Fruit fly (Drosophila melanogaster) whole organism, embryonic: ENCODE data around the gene CG13449.

ENCODE experiments used
- Adf1 ChIP-seq: fragments of 200-800 bp; sonication (Bioruptor generic); IDR thresholded peaks from 2 replicates; pipeline ENCODE4 v1.3.6; 2022; ENCODE audit warnings: missing biosample characterization, missing genetic modification characterization
- CG10979 ChIP-seq: fragments of 200-800 bp; sonication (Bioruptor generic); optimal IDR thresholded peaks from 2 replicates; lab custom pipeline; 2018; ENCODE audit warnings: missing biosample characterization, mild to moderate bottlenecking, missing genetic modification characterization, moderate library complexity
- CG12769 ChIP-seq: fragments of 200-800 bp; sonication (Bioruptor generic); optimal IDR thresholded peaks from 2 replicates; lab custom pipeline; 2019; ENCODE audit warnings: missing biosample characterization, mild to moderate bottlenecking, missing genetic modification characterization, moderate library complexity
- CG14710 ChIP-seq: fragments of 200-800 bp; sonication (Bioruptor generic); optimal IDR thresholded peaks from 3 replicates; lab custom pipeline; 2019; ENCODE audit warnings: missing biosample characterization, mild to moderate bottlenecking, missing genetic modification characterization, moderate library complexity
- CG16815 ChIP-seq: fragments of 200-800 bp; sonication (Bioruptor generic); optimal IDR thresholded peaks from 3 replicates; lab custom pipeline; 2017; ENCODE audit warnings: missing biosample characterization, mild to moderate bottlenecking, missing genetic modification characterization
- CG17186 ChIP-seq: fragments of 200-800 bp; sonication (Bioruptor generic); optimal IDR thresholded peaks from 3 replicates; lab custom pipeline; 2017; ENCODE audit warnings: missing biosample characterization, missing genetic modification reagents, missing genetic modification characterization
- CG17568 ChIP-seq: fragments of 200-800 bp; sonication (Bioruptor generic); optimal IDR thresholded peaks from 2 replicates; lab custom pipeline; 2018; ENCODE audit warnings: missing biosample characterization, mild to moderate bottlenecking, missing genetic modification characterization, moderate library complexity
- CG1792 ChIP-seq: fragments of 200-800 bp; sonication (Bioruptor generic); optimal IDR thresholded peaks from 2 replicates; lab custom pipeline; 2016; ENCODE audit warnings: missing biosample characterization, missing genetic modification characterization
- CG18011 ChIP-seq: fragments of 200-800 bp; sonication (Bioruptor generic); optimal IDR thresholded peaks from 2 replicates; lab custom pipeline; 2017; ENCODE audit warnings: missing biosample characterization, missing genetic modification characterization, mild to moderate bottlenecking, moderate library complexity, missing genotype
- CG18262 ChIP-seq: fragments of 200-800 bp; optimal IDR thresholded peaks from 3 replicates; lab custom pipeline; 2019; ENCODE audit warnings: missing biosample characterization, mild to moderate bottlenecking, missing genetic modification characterization, moderate library complexity
- CG18619 ChIP-seq: fragments of 200-800 bp; sonication (Bioruptor generic); optimal IDR thresholded peaks from 3 replicates; lab custom pipeline; 2017; ENCODE audit warnings: missing biosample characterization, mild to moderate bottlenecking, missing genetic modification characterization
- CG2875 ChIP-seq: fragments of 200-800 bp; sonication (Bioruptor generic); optimal IDR thresholded peaks from 2 replicates; lab custom pipeline; 2017; ENCODE audit warnings: missing biosample characterization, mild to moderate bottlenecking, missing genetic modification characterization, missing genetic modification reagents
- CG3163 ChIP-seq: fragments of 200-800 bp; sonication (Bioruptor generic); optimal IDR thresholded peaks from 3 replicates; lab custom pipeline; 2016; ENCODE audit warnings: missing biosample characterization, missing genetic modification characterization
- CG3407 ChIP-seq: fragments of 200-800 bp; sonication (Bioruptor generic); optimal IDR thresholded peaks from 2 replicates; lab custom pipeline; 2018; ENCODE audit warnings: missing biosample characterization, mild to moderate bottlenecking, missing genetic modification characterization
- CG6854 ChIP-seq: fragments of 200-800 bp; sonication (Bioruptor generic); optimal IDR thresholded peaks from 3 replicates; lab custom pipeline; 2017; ENCODE audit warnings: missing biosample characterization, mild to moderate bottlenecking, missing genetic modification characterization
- CG8359 ChIP-seq: fragments of 200-800 bp; sonication (Bioruptor generic); optimal IDR thresholded peaks from 2 replicates; lab custom pipeline; 2017; ENCODE audit warnings: missing biosample characterization, mild to moderate bottlenecking, missing genetic modification characterization, borderline replicate concordance
- CG9932 ChIP-seq: fragments of 200-800 bp; sonication (Bioruptor generic); IDR thresholded peaks from 2 replicates; pipeline ENCODE4 v1.3.6; 2022; ENCODE audit warnings: missing biosample characterization, missing genetic modification characterization
- Deaf1 ChIP-seq: fragments of 200-800 bp; optimal IDR thresholded peaks from 3 replicates; lab custom pipeline; 2019; ENCODE audit warnings: missing biosample characterization, mild to moderate bottlenecking, missing genetic modification characterization, moderate library complexity
- Dfd ChIP-seq, 2 experiments: fragments of >200 bp; optimal IDR thresholded peaks; 2 replicates each; lab custom pipeline; 2017; ENCODE audit warnings: missing biosample characterization in 2 of 2, missing genetic modification characterization in 2 of 2
- Doc3 ChIP-seq: fragments of 200-800 bp; sonication (Bioruptor generic); IDR thresholded peaks from 3 replicates; pipeline ENCODE4 v1.3.6; 2022; ENCODE audit warnings: missing biosample characterization, missing genetic modification characterization; ENCODE audit not compliant: partially characterized antibody
- Eip74EF ChIP-seq, 2 experiments: fragments of 200-800 bp in 1 of 2; fragments of >200 bp in 1 of 2; sonication (Bioruptor generic) in 1 of 2; optimal IDR thresholded peaks; 2 replicates each; lab custom pipeline; 2017 to 2019; ENCODE audit warnings: missing biosample characterization in 2 of 2, missing genetic modification characterization in 2 of 2, mild to moderate bottlenecking in 1 of 2, moderate library complexity in 1 of 2
- Fer2 ChIP-seq: fragments of 200-800 bp; sonication (Bioruptor generic); optimal IDR thresholded peaks from 2 replicates; lab custom pipeline; 2018; ENCODE audit warnings: missing biosample characterization, mild to moderate bottlenecking, missing genetic modification characterization, moderate library complexity
- H2.0 ChIP-seq: fragments of 200-800 bp; sonication (Bioruptor generic); IDR thresholded peaks from 2 replicates; pipeline ENCODE4 v1.3.6; 2022; ENCODE audit warnings: missing biosample characterization, missing genetic modification characterization
- HmgD ChIP-seq: fragments of 200-800 bp; sonication (Bioruptor generic); optimal IDR thresholded peaks from 3 replicates; lab custom pipeline; 2016; ENCODE audit warnings: missing biosample characterization, missing genetic modification characterization
- Mad ChIP-seq: fragments of 200-800 bp; sonication (Bioruptor generic); optimal IDR thresholded peaks from 2 replicates; lab custom pipeline; 2016; ENCODE audit warnings: missing biosample characterization, missing genetic modification characterization
- Scr ChIP-seq: fragments of 200-800 bp; sonication (Bioruptor generic); IDR thresholded peaks from 2 replicates; pipeline ENCODE4 v1.3.6; 2022; ENCODE audit warnings: missing biosample characterization, missing genetic modification characterization; ENCODE audit not compliant: partially characterized antibody
- Six4 ChIP-seq: fragments of 200-800 bp; sonication (Bioruptor generic); optimal IDR thresholded peaks from 2 replicates; lab custom pipeline; 2016; ENCODE audit warnings: missing biosample characterization, missing genetic modification characterization
- Vsx1 ChIP-seq: fragments of 200-800 bp; sonication (Bioruptor generic); optimal IDR thresholded peaks from 2 replicates; lab custom pipeline; 2017; ENCODE audit warnings: missing biosample characterization, mild to moderate bottlenecking, missing genetic modification characterization, missing genetic modification reagents
- amos ChIP-seq: fragments of 200-800 bp; sonication (Bioruptor generic); IDR thresholded peaks from 2 replicates; pipeline ENCODE4 v1.3.6; 2022; ENCODE audit warnings: missing biosample characterization, missing genetic modification characterization; ENCODE audit not compliant: partially characterized antibody
- ase ChIP-seq: fragments of 200-800 bp; sonication (Bioruptor generic); IDR thresholded peaks from 3 replicates; pipeline ENCODE4 v1.3.6; 2022; ENCODE audit warnings: missing biosample characterization, missing genetic modification characterization
- bcd ChIP-seq: fragments of 200-800 bp; sonication (Bioruptor generic); optimal IDR thresholded peaks from 2 replicates; lab custom pipeline; 2017; ENCODE audit warnings: missing biosample characterization, mild to moderate bottlenecking, missing genetic modification characterization
- chn ChIP-seq: fragments of 200-800 bp; sonication (Bioruptor generic); optimal IDR thresholded peaks from 2 replicates; lab custom pipeline; 2016; ENCODE audit warnings: missing biosample characterization, missing genetic modification characterization
- ci ChIP-seq: fragments of 200-800 bp; sonication (Bioruptor generic); IDR thresholded peaks from 3 replicates; pipeline ENCODE4 v1.3.6; 2022; ENCODE audit warnings: missing biosample characterization, missing genetic modification characterization
- danr ChIP-seq: fragments of 200-800 bp; sonication (Bioruptor generic); IDR thresholded peaks from 2 replicates; pipeline ENCODE4 v1.3.6; 2022; ENCODE audit warnings: missing biosample characterization, missing genetic modification characterization
- dati ChIP-seq: fragments of 200-800 bp; sonication (Bioruptor generic); IDR thresholded peaks from 2 replicates; pipeline ENCODE4 v1.3.6; 2022; ENCODE audit warnings: missing biosample characterization, missing genetic modification characterization
- disco-r ChIP-seq: fragments of 200-800 bp; sonication (Bioruptor generic); optimal IDR thresholded peaks from 2 replicates; lab custom pipeline; 2016; ENCODE audit warnings: missing biosample characterization, missing genetic modification characterization
- ewg ChIP-seq: fragments of 200-800 bp; sonication (Bioruptor generic); optimal IDR thresholded peaks from 3 replicates; lab custom pipeline; 2017; ENCODE audit warnings: mild to moderate bottlenecking, missing biosample characterization, missing genetic modification reagents, missing genetic modification characterization
- grn ChIP-seq: fragments of 200-800 bp; sonication (Bioruptor generic); optimal IDR thresholded peaks from 3 replicates; lab custom pipeline; 2017; ENCODE audit warnings: missing biosample characterization, missing genetic modification characterization
- hth ChIP-seq: fragments of >200 bp; optimal IDR thresholded peaks from 2 replicates; lab custom pipeline; 2017; ENCODE audit warnings: inconsistent platforms
- kah ChIP-seq: fragments of 200-800 bp; sonication (Bioruptor generic); optimal IDR thresholded peaks from 2 replicates; lab custom pipeline; 2018; ENCODE audit warnings: missing biosample characterization, mild to moderate bottlenecking, missing genetic modification characterization
- ken ChIP-seq: fragments of 200-800 bp; sonication (Bioruptor generic); IDR thresholded peaks from 3 replicates; pipeline ENCODE4 v1.3.6; 2022; ENCODE audit warnings: missing biosample characterization, missing genetic modification characterization
- lmd ChIP-seq: fragments of 200-800 bp; sonication (Bioruptor generic); IDR thresholded peaks from 2 replicates; pipeline ENCODE4 v1.3.6; 2022; ENCODE audit warnings: missing biosample characterization, missing genetic modification characterization
- mam ChIP-seq: fragments of 200-800 bp; sonication (Bioruptor generic); optimal IDR thresholded peaks from 3 replicates; lab custom pipeline; 2016; ENCODE audit warnings: missing biosample characterization, missing genetic modification characterization
- odd ChIP-seq: fragments of 200-800 bp; sonication (Bioruptor generic); optimal IDR thresholded peaks from 2 replicates; lab custom pipeline; 2017; ENCODE audit warnings: missing biosample characterization, mild to moderate bottlenecking, missing genetic modification characterization
- org-1 ChIP-seq: fragments of 200-800 bp; sonication (Bioruptor generic); optimal IDR thresholded peaks from 2 replicates; lab custom pipeline; 2017; ENCODE audit warnings: missing biosample characterization, missing genetic modification characterization
- pita ChIP-seq: fragments of 200-800 bp; sonication (Bioruptor generic); optimal IDR thresholded peaks from 2 replicates; lab custom pipeline; 2017; ENCODE audit warnings: missing biosample characterization, mild to moderate bottlenecking, missing genetic modification characterization
- repo ChIP-seq: fragments of 200-800 bp; sonication (Bioruptor generic); optimal IDR thresholded peaks from 2 replicates; lab custom pipeline; 2016; ENCODE audit warnings: missing biosample characterization, missing genetic modification characterization
- rib ChIP-seq: fragments of 200-800 bp; sonication (Bioruptor generic); IDR thresholded peaks from 2 replicates; pipeline ENCODE4 v1.3.6; 2022; ENCODE audit warnings: missing biosample characterization, missing genetic modification characterization
- slou ChIP-seq: fragments of 200-800 bp; sonication (Bioruptor generic); optimal IDR thresholded peaks from 3 replicates; lab custom pipeline; 2016; ENCODE audit warnings: missing biosample characterization, missing genetic modification characterization
- tll ChIP-seq, 2 experiments: fragments of 200-800 bp in 1 of 2; fragments of >200 bp in 1 of 2; sonication (Bioruptor generic) in 1 of 2; optimal IDR thresholded peaks; 2 replicates each; lab custom pipeline; 2017 to 2019; ENCODE audit warnings: missing biosample characterization in 2 of 2, missing genetic modification characterization in 2 of 2, mild to moderate bottlenecking in 1 of 2, moderate library complexity in 1 of 2

Gene CG13449

DNA sequence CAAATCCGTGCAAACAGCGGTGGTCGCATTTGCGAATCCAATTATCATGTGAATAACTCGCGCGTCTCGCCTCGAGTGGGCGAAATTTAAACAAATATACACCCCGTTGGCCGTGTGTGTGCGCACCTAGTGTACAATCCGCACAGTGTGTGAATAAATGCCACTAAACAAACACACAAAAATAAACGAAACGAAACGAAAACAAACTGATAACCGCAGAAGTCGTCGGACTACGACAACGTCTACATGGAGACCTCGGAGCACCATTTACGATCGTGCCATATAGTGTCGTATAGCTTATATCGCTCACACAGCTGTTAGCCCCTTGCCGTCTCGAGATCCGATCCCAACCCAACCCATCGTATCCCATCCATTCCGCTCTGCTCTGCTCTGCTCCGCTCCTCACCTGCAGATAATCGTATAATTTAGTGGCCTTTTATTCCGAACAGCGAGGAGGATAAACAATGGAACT lies 46.1 kb downstream of the CG13449 start (continued):
- TF ChIP-seq tll (GFP tag; optimal IDR thresholded peaks at IDR 0.05; lab: Kevin White, UChicago) (peak in 1 of 2 experiments; percentile 36), dati (GFP tag; lab: Robert Waterston, UW) (no peak), CG1792 (GFP tag; lab: Kevin White, UChicago) (peak; percentile 28), Scr (GFP tag; lab: Robert Waterston, UW) (no peak), kah (peak; percentile 70), CG17186 (GFP tag; lab: Kevin White, UChicago) (no peak), Doc3 (no peak), Vsx1 (GFP tag; lab: Kevin White, UChicago) (no peak), bcd (GFP tag; lab: Kevin White, UChicago) (peak; percentile 48), danr (no peak; the same call in 1 of the 2 replicates), Mad (GFP tag; lab: Kevin White, UChicago) (peak; percentile 22), grn (GFP tag; lab: Kevin White, UChicago) (no peak), CG2875 (GFP tag; lab: Kevin White, UChicago) (peak; percentile 78), slou (GFP tag; lab: Kevin White, UChicago) (no peak), HmgD (GFP tag; lab: Kevin White, UChicago) (peak; percentile 9), Eip74EF (GFP tag; optimal IDR thresholded peaks at IDR 0.05; lab: Kevin White, UChicago) (no peak), mam (GFP tag; lab: Kevin White, UChicago) (no peak), Dfd (GFP tag; optimal IDR thresholded peaks at IDR 0.05; lab: Kevin White, UChicago) (no peak), odd (GFP tag; lab: Kevin White, UChicago) (peak; percentile 90), repo (GFP tag; lab: Kevin White, UChicago) (no peak), disco-r (GFP tag; lab: Kevin White, UChicago) (peak; percentile 2), H2.0 (GFP tag; lab: Robert Waterston, UW) (no peak), CG17568 (no peak), lmd (no peak; the same call in 1 of the 2 replicates), CG9932 (GFP tag; lab: Robert Waterston, UW) (no peak), ci (peak; percentile 89), ase (peak; percentile 30; the same call in 1 of the 3 replicates), pita (GFP tag; lab: Kevin White, UChicago) (no peak), CG18262 (tag; lab: Kevin White, UChicago) (peak; percentile 48), Fer2 (tag; lab: Kevin White, UChicago) (peak; percentile 59), CG14710 (peak; percentile 29), CG6854 (peak; percentile 73), Six4 (no peak), Deaf1 (tag; lab: Kevin White, UChicago) (peak; percentile 91), org-1 (peak; percentile 84), chn (GFP tag; lab: Kevin White, UChicago) (no peak), Adf1 (GFP tag; lab: Robert Waterston, UW) (peak; percentile 31; the same call in 1 of the 2 replicates), CG10979 (tag; lab: Kevin White, UChicago) (peak; percentile 44), CG8359 (peak; percentile 42), CG16815 (GFP tag; lab: Kevin White, UChicago) (no peak), CG18011 (peak; percentile 48), CG3163 (GFP tag; lab: Kevin White, UChicago) (peak; percentile 19), amos (GFP tag; lab: Robert Waterston, UW) (no peak), CG12769 (tag; lab: Kevin White, UChicago) (peak; percentile 96), ken (GFP tag; lab: Robert Waterston, UW) (no peak), rib (peak; percentile 88; the same call in 1 of the 2 replicates), CG18619 (GFP tag; lab: Kevin White, UChicago) (peak; percentile 53), CG3407 (GFP tag; lab: Kevin White, UChicago) (peak; percentile 65), hth (no peak), ewg (no peak)
